Fruit fly (Drosophila melanogaster) S2 (cell line): ENCODE measurements around the gene CG6652.

ENCODE experiments used
- CG8478 ChIP-seq: fragments of >200 bp; optimal IDR thresholded peaks from 2 replicates; lab custom pipeline; 2018
- CTCF ChIP-seq, 2 experiments: fragments of >200 bp; optimal IDR thresholded peaks; 2 replicates each; lab custom pipeline; 2018

dm6 chr3L:17027310-17027709 lies 4.7 kb upstream of the CG6652 start, which contains the start of gene CG7730:
- no peak for TF ChIP-seq CTCF (optimal IDR thresholded peaks at IDR 0.05; lab: Kevin White, UChicago)
- TF ChIP-seq CG8478 (lab: Kevin White, UChicago): no peak
